Worm (Caenorhabditis elegans) whole organism, early embryonic: ENCODE measurements around the gene T07F12.1.

ENCODE experiments used
- ama-1 ChIP-seq: fragments of 150-350 bp; optimal IDR thresholded peaks from 2 replicates; lab custom pipeline; 2014
- sea-1 ChIP-seq: fragments of 200-800 bp; sonication (Bioruptor generic); conservative IDR thresholded peaks from 2 replicates; pipeline ENCODE4 v1.3.6; 2022; ENCODE audit warnings: missing genetic modification characterization, missing compliant biosample characterization

DNA sequence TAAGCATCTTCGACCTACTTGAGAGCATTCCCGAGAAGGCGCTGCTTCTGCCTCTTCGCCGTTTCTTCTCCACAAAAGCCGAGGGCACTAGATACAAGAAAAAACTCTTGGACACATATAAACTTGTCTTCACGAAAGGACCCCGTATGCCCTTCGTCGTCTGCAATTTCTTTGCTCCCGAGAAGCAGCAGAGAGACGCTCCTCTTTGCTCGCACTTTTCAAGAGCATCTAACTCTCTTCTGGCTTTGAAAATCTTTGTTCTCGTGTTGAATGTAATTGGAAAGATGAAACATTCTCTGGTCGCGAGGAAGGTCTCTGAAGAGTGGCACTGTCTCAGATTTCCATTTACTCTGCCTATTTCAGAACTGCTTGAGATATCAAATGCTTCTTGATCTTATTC, 45.1 kb downstream of the T07F12.1 start:
- TF ChIP-seq ama-1 (no peak), sea-1 (GFP tag; lab: Robert Waterston, UW) (no peak)
